Worm (Caenorhabditis elegans) whole organism, young adult: ENCODE measurements around the gene oac-37.

Experiments used
- B0019.2 ChIP-seq: fragments of 200-800 bp; sonication (Bioruptor generic); conservative IDR thresholded peaks from 2 replicates; pipeline ENCODE4 v1.3.6; 2022; ENCODE audit warnings: missing genetic modification reagents, missing genetic modification characterization, missing compliant biosample characterization
- F10E7.11 ChIP-seq: sonication (generic microtip); optimal IDR thresholded peaks from 2 replicates; lab custom pipeline; 2017; ENCODE audit warnings: mild to moderate bottlenecking, missing genetic modification characterization, moderate library complexity, missing compliant biosample characterization
- F37B4.10 ChIP-seq: fragments of 200-800 bp; sonication (Bioruptor generic); IDR thresholded peaks from 2 replicates; pipeline ENCODE4 v1.3.6; 2022; ENCODE audit warnings: missing genetic modification characterization, missing compliant biosample characterization
- F52B5.7 ChIP-seq: sonication (generic microtip); optimal IDR thresholded peaks from 2 replicates; lab custom pipeline; 2016; ENCODE audit warnings: mild to moderate bottlenecking, missing genetic modification characterization, missing compliant biosample characterization
- F55B11.4 ChIP-seq: sonication (generic microtip); optimal IDR thresholded peaks from 2 replicates; lab custom pipeline; 2016; ENCODE audit warnings: missing compliant biosample characterization, missing genetic modification characterization, borderline replicate concordance; ENCODE audit not compliant: insufficient read depth
- K12H6.12 ChIP-seq: fragments of 200-800 bp; sonication (Bioruptor generic); optimal IDR thresholded peaks from 2 replicates; lab custom pipeline; 2018; ENCODE audit warnings: mild to moderate bottlenecking, missing genetic modification characterization, missing compliant biosample characterization
- Y67H2A.10 ChIP-seq: fragments of 200-800 bp; sonication (Bioruptor generic); conservative IDR thresholded peaks from 2 replicates; pipeline ENCODE4 v1.3.6; 2022; ENCODE audit warnings: missing genetic modification reagents, missing genetic modification characterization, missing compliant biosample characterization
- akir-1 ChIP-seq: fragments of 200-800 bp; sonication (Bioruptor generic); optimal IDR thresholded peaks from 2 replicates; lab custom pipeline; 2018; ENCODE audit warnings: mild to moderate bottlenecking, missing genetic modification characterization, moderate library complexity, missing compliant biosample characterization
- ama-1 ChIP-seq, 3 experiments: fragments of 150-350 bp in 1 of 3; sonication (generic microtip) in 2 of 3; optimal IDR thresholded peaks; 2 replicates each; lab custom pipeline; 2014 to 2018; ENCODE audit warnings: missing biosample characterization in 2 of 3, missing genetic modification characterization in 2 of 3, missing genetic modification reagents in 2 of 3
- attf-3 ChIP-seq: fragments of 200-800 bp; sonication (Bioruptor generic); conservative IDR thresholded peaks from 2 replicates; pipeline ENCODE4 v1.3.6; 2022; ENCODE audit warnings: missing genetic modification reagents, missing genetic modification characterization, missing compliant biosample characterization
- attf-5 ChIP-seq: fragments of 200-800 bp; sonication (Bioruptor generic); optimal IDR thresholded peaks from 2 replicates; lab custom pipeline; 2018; ENCODE audit warnings: mild to moderate bottlenecking, missing genetic modification characterization, missing compliant biosample characterization
- bed-2 ChIP-seq: fragments of 200-800 bp; sonication (Bioruptor generic); IDR thresholded peaks from 2 replicates; pipeline ENCODE4 v1.3.6; 2022; ENCODE audit warnings: missing genetic modification reagents, missing genetic modification characterization, missing compliant biosample characterization
- cebp-2 ChIP-seq: fragments of 200-800 bp; sonication (Bioruptor generic); IDR thresholded peaks from 2 replicates; pipeline ENCODE4 v1.3.6; 2022; ENCODE audit warnings: missing genetic modification characterization, missing compliant biosample characterization
- egl-18 ChIP-seq: fragments of 200-800 bp; sonication (Bioruptor generic); IDR thresholded peaks from 2 replicates; pipeline ENCODE4 v1.3.6; 2022; ENCODE audit warnings: missing genetic modification reagents, missing genetic modification characterization, missing compliant biosample characterization
- ekl-4 ChIP-seq: fragments of 200-800 bp; sonication (Bioruptor generic); IDR thresholded peaks from 2 replicates; pipeline ENCODE4 v1.3.6; 2022; ENCODE audit warnings: missing genetic modification reagents, missing genetic modification characterization, missing compliant biosample characterization
- fkh-3 ChIP-seq: sonication (generic microtip); optimal IDR thresholded peaks from 2 replicates; lab custom pipeline; 2016; ENCODE audit warnings: mild to moderate bottlenecking, missing genetic modification characterization, missing compliant biosample characterization
- hmg-1.2 ChIP-seq: fragments of 200-800 bp; sonication (Bioruptor generic); IDR thresholded peaks from 2 replicates; pipeline ENCODE4 v1.3.6; 2022; ENCODE audit warnings: missing genetic modification reagents, missing genetic modification characterization, missing compliant biosample characterization
- hmg-20 ChIP-seq: fragments of 200-800 bp; sonication (Bioruptor generic); IDR thresholded peaks from 2 replicates; pipeline ENCODE4 v1.3.6; 2022; ENCODE audit warnings: missing genetic modification reagents, missing genetic modification characterization, missing compliant biosample characterization
- lag-1 ChIP-seq: fragments of 200-800 bp; sonication (Bioruptor generic); IDR thresholded peaks from 2 replicates; pipeline ENCODE4 v1.3.6; 2022; ENCODE audit warnings: missing genetic modification reagents, missing genetic modification characterization, missing compliant biosample characterization
- lin-26 ChIP-seq: fragments of 200-800 bp; sonication (Bioruptor generic); IDR thresholded peaks from 2 replicates; pipeline ENCODE4 v1.3.6; 2022; ENCODE audit warnings: missing genetic modification reagents, missing genetic modification characterization, missing compliant biosample characterization
- lin-35 ChIP-seq, 3 experiments: fragments of 150-350 bp in 2 of 3; sonication (generic microtip) in 1 of 3; optimal IDR thresholded peaks; 2 replicates each; lab custom pipeline; 2014 to 2018; ENCODE audit warnings: missing biosample characterization in 3 of 3, missing genetic modification characterization in 3 of 3, missing genetic modification reagents in 3 of 3
- lin-54 ChIP-seq: fragments of 200-800 bp; sonication (Bioruptor generic); optimal IDR thresholded peaks from 2 replicates; lab custom pipeline; 2018; ENCODE audit warnings: mild to moderate bottlenecking, missing genetic modification characterization, missing compliant biosample characterization
- lir-1 ChIP-seq: fragments of 200-800 bp; sonication (Bioruptor generic); conservative IDR thresholded peaks from 2 replicates; pipeline ENCODE4 v1.3.6; 2022; ENCODE audit warnings: missing genetic modification reagents, missing genetic modification characterization, missing compliant biosample characterization
- lsl-1 ChIP-seq: fragments of 200-800 bp; sonication (Bioruptor generic); optimal IDR thresholded peaks from 2 replicates; lab custom pipeline; 2018; ENCODE audit warnings: mild to moderate bottlenecking, missing genetic modification characterization, moderate library complexity, missing compliant biosample characterization
- nfya-2 ChIP-seq: fragments of 200-800 bp; sonication (Bioruptor generic); IDR thresholded peaks from 2 replicates; pipeline ENCODE4 v1.3.6; 2022; ENCODE audit warnings: missing genetic modification reagents, missing genetic modification characterization, missing compliant biosample characterization
- nfyb-1 ChIP-seq: fragments of 200-800 bp; sonication (Bioruptor generic); IDR thresholded peaks from 2 replicates; pipeline ENCODE4 v1.3.6; 2022; ENCODE audit warnings: missing genetic modification reagents, missing genetic modification characterization, missing compliant biosample characterization
- pbrm-1 ChIP-seq: fragments of 200-800 bp; sonication (Bioruptor generic); IDR thresholded peaks from 2 replicates; pipeline ENCODE4 v1.3.6; 2022; ENCODE audit warnings: missing genetic modification reagents, missing genetic modification characterization, missing compliant biosample characterization
- pha-4 ChIP-seq: fragments of 150-350 bp; sonication (generic microtip); optimal IDR thresholded peaks from 2 replicates; lab custom pipeline; 2014; ENCODE audit warnings: missing biosample characterization, missing genetic modification reagents, missing genetic modification characterization
- rcor-1 ChIP-seq: fragments of 200-800 bp; sonication (Bioruptor generic); IDR thresholded peaks from 2 replicates; pipeline ENCODE4 v1.3.6; 2022; ENCODE audit warnings: missing genetic modification reagents, missing genetic modification characterization, missing compliant biosample characterization
- sdz-38 ChIP-seq: sonication (generic microtip); optimal IDR thresholded peaks from 2 replicates; lab custom pipeline; 2016; ENCODE audit warnings: missing genotype, missing genetic modification characterization, missing compliant biosample characterization
- snpc-1.1 ChIP-seq: sonication (generic microtip); optimal IDR thresholded peaks from 2 replicates; lab custom pipeline; 2017; ENCODE audit warnings: missing genetic modification characterization, mild to moderate bottlenecking, missing compliant biosample characterization, antibody characterized with exemption, moderate library complexity, missing genotype, missing genetic modification reagents; ENCODE audit not compliant: insufficient read depth
- snpc-3.4 ChIP-seq: sonication (generic microtip); optimal IDR thresholded peaks from 2 replicates; lab custom pipeline; 2017; ENCODE audit warnings: missing genetic modification characterization, mild to moderate bottlenecking, missing compliant biosample characterization, antibody characterized with exemption, moderate library complexity, missing genotype, missing genetic modification reagents
- snpc-4 ChIP-seq, 5 experiments: fragments of 150-350 bp in 1 of 5; sonication (generic microtip) in 4 of 5; optimal IDR thresholded peaks; 2 replicates each; lab custom pipeline; 2014 to 2018; ENCODE audit warnings: missing genetic modification characterization in 5 of 5, missing biosample characterization in 3 of 5, antibody characterized with exemption in 2 of 5, mild to moderate bottlenecking in 2 of 5, missing compliant biosample characterization in 2 of 5, missing genotype in 2 of 5, moderate library complexity in 2 of 5, missing genetic modification reagents in 1 of 5
- sptf-2 ChIP-seq: fragments of 200-800 bp; sonication (Bioruptor generic); optimal IDR thresholded peaks from 2 replicates; lab custom pipeline; 2018; ENCODE audit warnings: mild to moderate bottlenecking, missing genetic modification characterization, missing compliant biosample characterization
- xnd-1 ChIP-seq: sonication (generic microtip); optimal IDR thresholded peaks from 2 replicates; lab custom pipeline; 2016; ENCODE audit warnings: missing genotype, missing genetic modification reagents, missing genetic modification characterization, missing compliant biosample characterization
- zfh-2 ChIP-seq: fragments of 200-800 bp; sonication (Bioruptor generic); conservative IDR thresholded peaks from 2 replicates; pipeline ENCODE4 v1.3.6; 2022; ENCODE audit warnings: missing genetic modification reagents, missing genetic modification characterization, missing compliant biosample characterization

oac-37 gene

ce11 chrIV:14177058-14177457, 31.4 kb downstream of the oac-37 start, which contains the start of gene R05A10.2:
R05A10.2 (plus strand) TSS chrIV:14177271.
- TF ChIP-seq F10E7.11 (tag; lab: Kevin White, UChicago) (no peak), B0019.2 (GFP tag; lab: Robert Waterston, UW) (no peak), attf-5 (no peak), snpc-4 (GFP tag; optimal IDR thresholded peaks at IDR 0.05; lab: Kevin White, UChicago) (no peak), snpc-4 (tag; optimal IDR thresholded peaks at IDR 0.05; lab: Kevin White, UChicago) (no peak), sdz-38 (tag; lab: Kevin White, UChicago) (no peak), lag-1 (GFP tag; lab: Robert Waterston, UW) (no peak), bed-2 (GFP tag; lab: Robert Waterston, UW) (no peak), lin-26 (GFP tag; lab: Robert Waterston, UW) (no peak), lin-35 (GFP tag; optimal IDR thresholded peaks at IDR 0.05; lab: Kevin White, UChicago) (no peak), xnd-1 (tag; lab: Kevin White, UChicago) (no peak), ama-1 (optimal IDR thresholded peaks at IDR 0.05; lab: Kevin White, UChicago) (no peak), ama-1 (GFP tag; optimal IDR thresholded peaks at IDR 0.05; lab: Kevin White, UChicago) (no peak), cebp-2 (no peak), egl-18 (GFP tag; lab: Robert Waterston, UW) (no peak), nfyb-1 (no peak), sptf-2 (GFP tag; lab: Kevin White, UChicago) (no peak), pbrm-1 (no peak), K12H6.12 (no peak), attf-3 (GFP tag; lab: Robert Waterston, UW) (no peak)

DNA sequence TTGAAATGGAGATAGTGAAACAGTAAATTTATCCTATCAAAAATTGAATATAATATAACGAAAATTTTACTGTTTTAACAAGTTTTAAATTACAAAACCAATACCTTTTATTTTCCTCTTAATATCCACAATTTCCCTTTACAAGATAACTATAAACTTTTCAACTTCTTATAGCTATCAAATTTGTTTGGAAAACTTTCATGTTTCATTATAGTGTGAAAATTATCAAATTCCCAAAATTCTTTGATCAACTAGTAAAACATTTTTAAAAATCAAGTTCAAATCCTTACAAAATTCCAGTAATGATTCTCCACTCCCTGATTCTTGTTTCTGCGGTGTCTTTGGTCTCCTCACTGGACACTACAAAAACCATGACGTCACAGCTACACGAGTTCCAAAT, 36.4 kb downstream of the oac-37 start, which contains the start of gene R05A10.1:
TSS of gene R05A10.1 (plus strand) at position 301 of the 400 bp plus-strand sequence.
- no peak for TF ChIP-seq sptf-2 (GFP tag; lab: Kevin White, UChicago)
- TF ChIP-seq lir-1 (GFP tag; lab: Robert Waterston, UW), result no peak
- TF ChIP-seq lsl-1 (GFP tag; lab: Kevin White, UChicago), result no peak
- TF ChIP-seq snpc-4 (GFP tag; optimal IDR thresholded peaks at IDR 0.05; lab: Kevin White, UChicago), result peak; percentile 30
- no peak for TF ChIP-seq snpc-4 (tag; optimal IDR thresholded peaks at IDR 0.05; lab: Kevin White, UChicago)
- TF ChIP-seq Y67H2A.10 (GFP tag; lab: Robert Waterston, UW), result no peak
- no peak for TF ChIP-seq pha-4 (tag; lab: Kevin White, UChicago)
- TF ChIP-seq egl-18 (GFP tag; lab: Robert Waterston, UW), result no peak
- TF ChIP-seq lin-26 (GFP tag; lab: Robert Waterston, UW), result no peak

ce11 chrIV:14186264-14186663, 40.6 kb downstream of the oac-37 start:
- TF ChIP-seq sptf-2 (GFP tag; lab: Kevin White, UChicago), result no peak
- TF ChIP-seq snpc-3.4 (tag; lab: Kevin White, UChicago), result no peak
- TF ChIP-seq fkh-3, result no peak
- TF ChIP-seq zfh-2 (GFP tag; lab: Robert Waterston, UW), result no peak
- TF ChIP-seq F55B11.4 (tag; lab: Kevin White, UChicago), result no peak
- no peak for TF ChIP-seq hmg-1.2 (GFP tag; lab: Robert Waterston, UW)
- TF ChIP-seq F52B5.7 (tag; lab: Kevin White, UChicago), result no peak
- TF ChIP-seq akir-1 (GFP tag; lab: Kevin White, UChicago), result no peak
- TF ChIP-seq, all 124 proteins: peak for 0

ce11 chrIV:14191919-14192318, 46.2 kb downstream of the oac-37 start, which contains the start of gene K01G12.22:
K01G12.22 (plus strand) TSS chrIV:14192219.
- TF ChIP-seq rcor-1, result no peak
- TF ChIP-seq F37B4.10 (GFP tag; lab: Robert Waterston, UW), result no peak
- no peak for TF ChIP-seq ekl-4 (GFP tag; lab: Robert Waterston, UW)
- no peak for TF ChIP-seq lin-54 (GFP tag; lab: Kevin White, UChicago)
- TF ChIP-seq snpc-1.1 (tag; lab: Kevin White, UChicago), result no peak
- no peak for TF ChIP-seq hmg-20
- no peak for TF ChIP-seq nfya-2 (GFP tag; lab: Robert Waterston, UW)
- no peak for TF ChIP-seq lag-1 (GFP tag; lab: Robert Waterston, UW)
- TF ChIP-seq fkh-3, result no peak
